Fruit fly (Drosophila melanogaster) whole organism, embryonic: ENCODE data around the gene ath.

Experiments
- ATbp ChIP-seq: fragments of 200-800 bp; sonication (Bioruptor generic); optimal IDR thresholded peaks from 2 replicates; lab custom pipeline; 2017; ENCODE audit warnings: missing biosample characterization, mild to moderate bottlenecking, missing genetic modification characterization, missing genetic modification reagents
- Ada2b ChIP-seq: fragments of 200-800 bp; sonication (Bioruptor generic); IDR thresholded peaks from 2 replicates; pipeline ENCODE4 v1.3.6; 2022; ENCODE audit warnings: missing biosample characterization, missing genetic modification characterization
- Bdp1 ChIP-seq: fragments of 200-800 bp; sonication (Bioruptor generic); optimal IDR thresholded peaks from 3 replicates; lab custom pipeline; 2016; ENCODE audit warnings: missing biosample characterization, missing genetic modification characterization
- Bgb ChIP-seq: fragments of 200-800 bp; sonication (Bioruptor generic); IDR thresholded peaks from 2 replicates; pipeline ENCODE4 v1.3.6; 2022; ENCODE audit warnings: missing biosample characterization, missing genetic modification characterization; ENCODE audit not compliant: partially characterized antibody
- CG10543 ChIP-seq: fragments of 200-800 bp; sonication (Bioruptor generic); optimal IDR thresholded peaks from 3 replicates; lab custom pipeline; 2017; ENCODE audit warnings: missing biosample characterization, mild to moderate bottlenecking, missing genetic modification characterization, moderate library complexity
- CG15073 ChIP-seq: fragments of 200-800 bp; sonication (Bioruptor generic); optimal IDR thresholded peaks from 2 replicates; lab custom pipeline; 2016; ENCODE audit warnings: missing biosample characterization, missing genetic modification characterization
- CG15514 ChIP-seq: fragments of 200-800 bp; sonication (Bioruptor generic); optimal IDR thresholded peaks from 3 replicates; lab custom pipeline; 2017; ENCODE audit warnings: missing biosample characterization, missing genetic modification characterization, mild to moderate bottlenecking, moderate library complexity, missing genetic modification reagents
- CG17186 ChIP-seq: fragments of 200-800 bp; sonication (Bioruptor generic); optimal IDR thresholded peaks from 3 replicates; lab custom pipeline; 2017; ENCODE audit warnings: missing biosample characterization, missing genetic modification reagents, missing genetic modification characterization
- CG17328 ChIP-seq: fragments of 200-800 bp; sonication (Bioruptor generic); IDR thresholded peaks from 2 replicates; pipeline ENCODE4 v1.3.6; 2022; ENCODE audit warnings: missing biosample characterization, missing genetic modification characterization
- CG32772 ChIP-seq: fragments of 200-800 bp; sonication (Bioruptor generic); IDR thresholded peaks from 2 replicates; pipeline ENCODE4 v1.3.6; 2022; ENCODE audit warnings: missing biosample characterization, missing genetic modification characterization
- CG3281 ChIP-seq: fragments of 200-800 bp; sonication (Bioruptor generic); optimal IDR thresholded peaks from 3 replicates; lab custom pipeline; 2017; ENCODE audit warnings: missing biosample characterization, mild to moderate bottlenecking, missing genetic modification characterization
- CG34422 ChIP-seq: fragments of 200-800 bp; sonication (Bioruptor generic); IDR thresholded peaks from 3 replicates; pipeline ENCODE4 v1.3.6; 2022; ENCODE audit warnings: missing biosample characterization, missing genetic modification characterization
- CG4707 ChIP-seq: fragments of 200-800 bp; sonication (Bioruptor generic); optimal IDR thresholded peaks from 2 replicates; lab custom pipeline; 2018; ENCODE audit warnings: missing biosample characterization, mild to moderate bottlenecking, missing genetic modification characterization, moderate library complexity
- CG6791 ChIP-seq: fragments of 200-800 bp; sonication (Bioruptor generic); IDR thresholded peaks from 3 replicates; pipeline ENCODE4 v1.3.6; 2022; ENCODE audit warnings: missing biosample characterization, missing genetic modification characterization; ENCODE audit not compliant: partially characterized antibody
- CG9932 ChIP-seq: fragments of 200-800 bp; sonication (Bioruptor generic); IDR thresholded peaks from 2 replicates; pipeline ENCODE4 v1.3.6; 2022; ENCODE audit warnings: missing biosample characterization, missing genetic modification characterization
- Deaf1 ChIP-seq: fragments of 200-800 bp; optimal IDR thresholded peaks from 3 replicates; lab custom pipeline; 2019; ENCODE audit warnings: missing biosample characterization, mild to moderate bottlenecking, missing genetic modification characterization, moderate library complexity
- Dip2 ChIP-seq: fragments of 200-800 bp; sonication (Bioruptor generic); IDR thresholded peaks from 2 replicates; pipeline ENCODE4 v1.3.6; 2022; ENCODE audit warnings: missing biosample characterization, missing genetic modification characterization
- E2f1 ChIP-seq: fragments of 200-800 bp; sonication (Bioruptor generic); IDR thresholded peaks from 2 replicates; pipeline ENCODE4 v1.3.6; 2022; ENCODE audit warnings: missing biosample characterization, missing genetic modification characterization
- ERR ChIP-seq: fragments of 200-800 bp; sonication (Bioruptor generic); optimal IDR thresholded peaks from 2 replicates; lab custom pipeline; 2016; ENCODE audit warnings: missing biosample characterization, missing genetic modification characterization
- Elba2 ChIP-seq: fragments of 200-800 bp; sonication (Bioruptor generic); optimal IDR thresholded peaks from 3 replicates; lab custom pipeline; 2016; ENCODE audit warnings: missing biosample characterization, missing genetic modification characterization
- Ets65A ChIP-seq: fragments of 200-800 bp; sonication (Bioruptor generic); peaks from one replicate; lab custom pipeline; 2016; ENCODE audit warnings: missing biosample characterization, missing genetic modification characterization
- HLH4C ChIP-seq: fragments of 200-800 bp; sonication (Bioruptor generic); IDR thresholded peaks from 3 replicates; pipeline ENCODE4 v1.3.6; 2022; ENCODE audit warnings: missing biosample characterization, missing genetic modification characterization; ENCODE audit not compliant: partially characterized antibody
- HLHmδ ChIP-seq: fragments of 200-800 bp; sonication (Bioruptor generic); optimal IDR thresholded peaks from 2 replicates; lab custom pipeline; 2018; ENCODE audit warnings: missing biosample characterization, mild to moderate bottlenecking, missing genetic modification characterization, moderate library complexity
- Jarid2 ChIP-seq: fragments of 200-800 bp; sonication (Bioruptor generic); optimal IDR thresholded peaks from 3 replicates; lab custom pipeline; 2017; ENCODE audit warnings: mild to moderate bottlenecking, missing biosample characterization, missing genetic modification reagents, missing genetic modification characterization
- MBD-R2 ChIP-seq: fragments of 200-800 bp; sonication (Bioruptor generic); IDR thresholded peaks from 2 replicates; pipeline ENCODE4 v1.3.6; 2022; ENCODE audit warnings: missing biosample characterization, missing genetic modification characterization
- Myb ChIP-seq: fragments of 200-800 bp; sonication (Bioruptor generic); optimal IDR thresholded peaks from 2 replicates; lab custom pipeline; 2016; ENCODE audit warnings: missing biosample characterization, missing genetic modification characterization
- NC2β ChIP-seq: fragments of 200-800 bp; sonication (Bioruptor generic); optimal IDR thresholded peaks from 2 replicates; lab custom pipeline; 2016; ENCODE audit warnings: missing biosample characterization, missing genetic modification characterization
- Ravus ChIP-seq: fragments of 200-800 bp; sonication (Bioruptor generic); IDR thresholded peaks from 2 replicates; pipeline ENCODE4 v1.3.6; 2022; ENCODE audit warnings: missing biosample characterization, missing genetic modification characterization
- Rfx ChIP-seq: fragments of 200-800 bp; sonication (Bioruptor generic); IDR thresholded peaks from 2 replicates; pipeline ENCODE4 v1.3.6; 2022; ENCODE audit warnings: missing biosample characterization, missing genetic modification characterization
- YL-1 ChIP-seq: fragments of 200-800 bp; sonication (Bioruptor generic); optimal IDR thresholded peaks from 3 replicates; lab custom pipeline; 2017; ENCODE audit warnings: missing biosample characterization, mild to moderate bottlenecking, missing genetic modification characterization
- ato ChIP-seq: fragments of 200-800 bp; sonication (Bioruptor generic); IDR thresholded peaks from 2 replicates; pipeline ENCODE4 v1.3.6; 2022; ENCODE audit warnings: missing biosample characterization, missing genetic modification characterization; ENCODE audit not compliant: partially characterized antibody
- bcd ChIP-seq: fragments of 200-800 bp; sonication (Bioruptor generic); optimal IDR thresholded peaks from 2 replicates; lab custom pipeline; 2017; ENCODE audit warnings: missing biosample characterization, mild to moderate bottlenecking, missing genetic modification characterization
- bowl ChIP-seq: fragments of 200-800 bp; sonication (Bioruptor generic); IDR thresholded peaks from 2 replicates; pipeline ENCODE4 v1.3.6; 2022; ENCODE audit warnings: missing biosample characterization, missing genetic modification characterization
- cas ChIP-seq: fragments of 200-800 bp; sonication (Bioruptor generic); IDR thresholded peaks from 2 replicates; pipeline ENCODE4 v1.3.6; 2022; ENCODE audit warnings: missing biosample characterization, missing genetic modification characterization
- cwo ChIP-seq: fragments of 200-800 bp; sonication (Bioruptor generic); optimal IDR thresholded peaks from 3 replicates; lab custom pipeline; 2017; ENCODE audit warnings: missing biosample characterization, missing genetic modification characterization, mild to moderate bottlenecking, moderate library complexity, missing genetic modification reagents
- dimm ChIP-seq: fragments of 200-800 bp; sonication (Bioruptor generic); IDR thresholded peaks from 2 replicates; pipeline ENCODE4 v1.3.6; 2022; ENCODE audit warnings: missing biosample characterization, missing genetic modification characterization
- eyg ChIP-seq: fragments of 200-800 bp; sonication (Bioruptor generic); optimal IDR thresholded peaks from 3 replicates; lab custom pipeline; 2016; ENCODE audit warnings: missing biosample characterization, missing genetic modification characterization
- gce ChIP-seq: fragments of 200-800 bp; sonication (Bioruptor generic); IDR thresholded peaks from 3 replicates; pipeline ENCODE4 v1.3.6; 2022; ENCODE audit warnings: missing biosample characterization, missing genetic modification characterization
- gem ChIP-seq: fragments of 200-800 bp; sonication (Bioruptor generic); optimal IDR thresholded peaks from 2 replicates; lab custom pipeline; 2019; ENCODE audit warnings: missing biosample characterization, mild to moderate bottlenecking, missing genetic modification characterization, moderate library complexity
- nmo ChIP-seq: fragments of 200-800 bp; sonication (Bioruptor generic); optimal IDR thresholded peaks from 2 replicates; lab custom pipeline; 2018; ENCODE audit warnings: missing biosample characterization, mild to moderate bottlenecking, missing genetic modification characterization, moderate library complexity
- rib ChIP-seq: fragments of 200-800 bp; sonication (Bioruptor generic); IDR thresholded peaks from 2 replicates; pipeline ENCODE4 v1.3.6; 2022; ENCODE audit warnings: missing biosample characterization, missing genetic modification characterization
- scrt ChIP-seq: fragments of 200-800 bp; sonication (Bioruptor generic); optimal IDR thresholded peaks from 2 replicates; lab custom pipeline; 2018; ENCODE audit warnings: missing biosample characterization, mild to moderate bottlenecking, missing genetic modification characterization, moderate library complexity
- sens ChIP-seq: fragments of 200-800 bp; sonication (Bioruptor generic); peaks from one replicate; lab custom pipeline; 2016; ENCODE audit warnings: missing biosample characterization, missing genetic modification characterization
- slou ChIP-seq: fragments of 200-800 bp; sonication (Bioruptor generic); optimal IDR thresholded peaks from 3 replicates; lab custom pipeline; 2016; ENCODE audit warnings: missing biosample characterization, missing genetic modification characterization

The ath gene

dm6 chr2L:10172402-10172801, 38.5 kb upstream of the ath start, which contains the start of gene CG13137:
Gene CG13137 (plus strand): TSS chr2L:10172702.
- no peak for TF ChIP-seq Deaf1 (tag; lab: Kevin White, UChicago)
- TF ChIP-seq ERR (GFP tag; lab: Kevin White, UChicago), result no peak
- TF ChIP-seq gem (tag; lab: Kevin White, UChicago), result no peak
- TF ChIP-seq slou (GFP tag; lab: Kevin White, UChicago), result no peak
- TF ChIP-seq Dip2 (GFP tag; lab: Robert Waterston, UW), result no peak
- TF ChIP-seq Ets65A, result peak; percentile 45

- TF ChIP-seq CG6791 (GFP tag; lab: Robert Waterston, UW) (0 out of 3 replicates have a peak, but pooled peaks have one; percentile 20), Ravus (GFP tag; lab: Robert Waterston, UW) (no peak), scrt (GFP tag; lab: Kevin White, UChicago) (peak; percentile 80), Deaf1 (tag; lab: Kevin White, UChicago) (peak; percentile 98), CG17328 (GFP tag; lab: Robert Waterston, UW) (0 out of 2 replicates have a peak, but pooled peaks have one; percentile 12), sens (GFP tag; lab: Kevin White, UChicago) (peak; percentile 3), rib (GFP tag; lab: Robert Waterston, UW) (no peak), Ets65A (peak; percentile 40), CG4707 (GFP tag; lab: Kevin White, UChicago) (no peak), Jarid2 (GFP tag; lab: Kevin White, UChicago) (peak; percentile 58), CG34422 (GFP tag; lab: Robert Waterston, UW) (0 out of 3 replicates have a peak, but pooled peaks have one; percentile 31), CG3281 (GFP tag; lab: Kevin White, UChicago) (peak; percentile 91), CG15073 (GFP tag; lab: Kevin White, UChicago) (peak; percentile 92)
Observed at dm6 chr2L:10180182-10180779, 30.7 kb upstream of the ath start, which contains the start of gene CG44153. Gene CG44153 (minus strand): TSS chr2L:10180256.

- TF ChIP-seq Bdp1 (GFP tag; lab: Kevin White, UChicago) (no peak), cas (GFP tag; lab: Robert Waterston, UW) (no peak), gce (no peak)
Observed at dm6 chr2L:10191396-10191795, 19.5 kb upstream of the ath start, which contains the start of gene Fum4. Gene Fum4 (minus strand): TSS chr2L:10191496.

- 0 out of 2 replicates have a peak, but pooled peaks have one; percentile 9 for TF ChIP-seq Rfx (GFP tag; lab: Robert Waterston, UW)
- TF ChIP-seq CG17186 (GFP tag; lab: Kevin White, UChicago), result no peak
- no peak for TF ChIP-seq HLHmδ
- TF ChIP-seq bowl, result no peak
- TF ChIP-seq MBD-R2 (GFP tag; lab: Robert Waterston, UW), result peak; percentile 27; the same call in 1 of the 2 replicates
- TF ChIP-seq CG34422 (GFP tag; lab: Robert Waterston, UW), result peak; percentile 50; the same call in 1 of the 3 replicates
- TF ChIP-seq cwo (GFP tag; lab: Kevin White, UChicago), result peak; percentile 81
- no peak for TF ChIP-seq Elba2
- TF ChIP-seq Ada2b (GFP tag; lab: Robert Waterston, UW), result no peak
- no peak for TF ChIP-seq bcd
- TF ChIP-seq ato (GFP tag; lab: Robert Waterston, UW), result peak; percentile 30; the same call in 1 of the 2 replicates
- TF ChIP-seq Jarid2 (GFP tag; lab: Kevin White, UChicago), result peak; percentile 60
- TF ChIP-seq Bgb, result peak; percentile 37; the same call in 1 of the 2 replicates
- no peak for TF ChIP-seq nmo (GFP tag; lab: Kevin White, UChicago)
- peak; percentile 6 for TF ChIP-seq CG15514 (GFP tag; lab: Kevin White, UChicago)
- no peak for TF ChIP-seq eyg (GFP tag; lab: Kevin White, UChicago)
- TF ChIP-seq CG3281 (GFP tag; lab: Kevin White, UChicago), result no peak
- TF ChIP-seq HLH4C, result no peak
- TF ChIP-seq Myb (GFP tag; lab: Kevin White, UChicago), result no peak
- no peak; the same call in 1 of the 2 replicates for TF ChIP-seq CG9932 (GFP tag; lab: Robert Waterston, UW)
- no peak for TF ChIP-seq CG32772 (GFP tag; lab: Robert Waterston, UW)
- TF ChIP-seq dimm (GFP tag; lab: Robert Waterston, UW), result no peak
- no peak for TF ChIP-seq NC2β
- no peak for TF ChIP-seq YL-1 (GFP tag; lab: Kevin White, UChicago)
- no peak for TF ChIP-seq E2f1 (GFP tag; lab: Robert Waterston, UW)
- TF ChIP-seq CG10543, result peak; percentile 58
- TF ChIP-seq ATbp (GFP tag; lab: Kevin White, UChicago), result no peak
Observed at dm6 chr2L:10198911-10199310, 12.0 kb upstream of the ath start, which contains the start of gene Sur. Gene Sur (minus strand): TSS chr2L:10199117.
